ENCODE assay signal across 3 worm cellular contexts in the genomic region with DNA sequence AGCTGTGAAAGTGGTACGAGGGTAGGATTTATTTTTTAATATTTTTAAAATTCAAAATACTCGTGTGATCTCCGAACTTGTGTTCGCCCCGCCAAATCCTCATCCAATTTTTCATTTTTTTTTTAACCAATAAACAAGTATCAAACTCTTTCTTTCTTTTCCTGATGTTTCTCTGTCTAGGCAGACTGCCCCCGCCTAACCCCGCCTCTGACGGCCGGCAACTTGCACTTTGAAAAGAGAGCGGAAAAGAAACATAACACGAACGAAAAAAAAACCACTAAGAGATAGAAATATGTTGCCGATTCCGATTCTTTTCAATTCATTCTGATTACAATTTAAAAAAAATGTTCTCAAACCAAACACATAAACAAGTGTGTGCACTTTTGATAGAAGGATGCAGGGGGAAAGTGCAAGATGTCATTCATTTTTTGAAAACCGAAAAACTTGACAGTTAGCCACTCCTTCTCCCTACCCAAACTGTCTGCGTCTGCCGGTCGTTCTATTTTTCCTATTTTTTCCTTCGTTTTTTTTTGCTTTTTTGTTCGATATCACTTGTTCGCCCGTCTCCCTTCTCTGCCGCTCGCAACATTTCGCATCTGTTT.
A peak's percentile ranks its signal among the peaks of the same experiment; 100 is the strongest.
TF ChIP-seq lines count a peak whose summit lies in the region.

No protein-coding gene starts in this region.

TF ChIP-seq in whole organism, L1 larva, 84 proteins besides CTCF, POLR2A, EP300 and RAD21:
- TF ChIP-seq lin-14 (GFP tag; optimal IDR thresholded peaks at IDR 0.05; lab: Kevin White, UChicago) (peak; percentile 3), nhr-71 (tag; optimal IDR thresholded peaks at IDR 0.05; lab: Kevin White, UChicago) (no peak)

TF ChIP-seq in whole organism, L4 larva, 104 proteins besides CTCF, POLR2A, EP300 and RAD21:
- peak; percentile 44 for TF ChIP-seq hlh-11 (tag; optimal IDR thresholded peaks at IDR 0.05; lab: Kevin White, UChicago)
- peak; percentile 91 for TF ChIP-seq nhr-76 (tag; optimal IDR thresholded peaks at IDR 0.05; lab: Kevin White, UChicago)
- TF ChIP-seq egl-27 (tag; optimal IDR thresholded peaks at IDR 0.05; lab: Kevin White, UChicago), result no peak
- TF ChIP-seq nhr-48 (tag; optimal IDR thresholded peaks at IDR 0.05; lab: Kevin White, UChicago), result no peak
- TF ChIP-seq sdz-12 (GFP tag; optimal IDR thresholded peaks at IDR 0.05; lab: Kevin White, UChicago), result no peak
- no peak for TF ChIP-seq vab-7 (GFP tag; IDR thresholded peaks at IDR 0.05; lab: Robert Waterston, UW)
- TF ChIP-seq hlh-30 (tag; optimal IDR thresholded peaks at IDR 0.05; lab: Kevin White, UChicago; ENCODE audit: insufficient read depth), result no peak
- no peak for TF ChIP-seq lin-15B (tag; optimal IDR thresholded peaks at IDR 0.05; lab: Kevin White, UChicago)
- TF ChIP-seq unc-62 (GFP tag; optimal IDR thresholded peaks at IDR 0.05 in 1 of 2; lab: Kevin White, UChicago), result peak in 1 of 2 experiments; percentile 93
- no peak for TF ChIP-seq unc-62 (tag; optimal IDR thresholded peaks at IDR 0.05; lab: Kevin White, UChicago)
- 0 out of 2 replicates have a peak, but pooled peaks have one; percentile 22 for TF ChIP-seq tra-1 (GFP tag; IDR thresholded peaks at IDR 0.05; lab: Robert Waterston, UW)
- TF ChIP-seq daf-16 (GFP tag; optimal IDR thresholded peaks at IDR 0.05; lab: Kevin White, UChicago), result peak in 1 of 2 experiments; percentile 36
- TF ChIP-seq daf-16 (tag; optimal IDR thresholded peaks at IDR 0.05; lab: Kevin White, UChicago), result peak; percentile 43
- peak; percentile 43 for TF ChIP-seq nhr-28 (tag; optimal IDR thresholded peaks at IDR 0.05; lab: Kevin White, UChicago)
- peak; percentile 83 for TF ChIP-seq dmd-6 (GFP tag; IDR thresholded peaks at IDR 0.05; lab: Robert Waterston, UW)
- TF ChIP-seq dve-1 (tag; optimal IDR thresholded peaks at IDR 0.05; lab: Kevin White, UChicago; ENCODE audit: insufficient read depth), result peak; percentile 39
- no peak for TF ChIP-seq daf-19 (GFP tag; conservative IDR thresholded peaks at IDR 0.05; lab: Robert Waterston, UW)
TF ChIP-seq in whole organism, L4 larva: peak in this region for 8.

TF ChIP-seq in whole organism, young adult, 124 proteins besides CTCF, POLR2A, EP300 and RAD21:
- TF ChIP-seq Y95B8A.8 (GFP tag; IDR thresholded peaks at IDR 0.05; lab: Robert Waterston, UW), result no peak
- no peak for TF ChIP-seq xnd-1 (tag; optimal IDR thresholded peaks at IDR 0.05; lab: Kevin White, UChicago)
- TF ChIP-seq hlh-12 (tag; optimal IDR thresholded peaks at IDR 0.05; lab: Kevin White, UChicago), result no peak
- TF ChIP-seq lin-26 (GFP tag; IDR thresholded peaks at IDR 0.05; lab: Robert Waterston, UW), result no peak
- no peak; the same call in 1 of the 2 replicates for TF ChIP-seq B0336.3 (GFP tag; IDR thresholded peaks at IDR 0.05; lab: Robert Waterston, UW)
- no peak for TF ChIP-seq lsl-1 (GFP tag; optimal IDR thresholded peaks at IDR 0.05; lab: Kevin White, UChicago)
- peak; percentile 40; the same call in 1 of the 2 replicates for TF ChIP-seq dox-1 (GFP tag; IDR thresholded peaks at IDR 0.05; lab: Robert Waterston, UW)
- no peak for TF ChIP-seq dpff-1 (tag; optimal IDR thresholded peaks at IDR 0.05; lab: Kevin White, UChicago)
- TF ChIP-seq bed-2 (GFP tag; IDR thresholded peaks at IDR 0.05; lab: Robert Waterston, UW), result no peak
- peak; percentile 86 for TF ChIP-seq nhr-80 (tag; optimal IDR thresholded peaks at IDR 0.05; lab: Kevin White, UChicago)
- no peak for TF ChIP-seq Y67H2A.10 (GFP tag; conservative IDR thresholded peaks at IDR 0.05; lab: Robert Waterston, UW)
- TF ChIP-seq snpc-4 (GFP tag; optimal IDR thresholded peaks at IDR 0.05; lab: Kevin White, UChicago), result no peak
- peak in 2 of 4 experiments; percentile 5 to 18 for TF ChIP-seq snpc-4 (tag; optimal IDR thresholded peaks at IDR 0.05; lab: Kevin White, UChicago)
- TF ChIP-seq T26A5.8 (tag; optimal IDR thresholded peaks at IDR 0.05; lab: Kevin White, UChicago), result no peak
- TF ChIP-seq F37B4.10 (GFP tag; IDR thresholded peaks at IDR 0.05; lab: Robert Waterston, UW), result no peak
- TF ChIP-seq atf-7 (tag; optimal IDR thresholded peaks at IDR 0.05; lab: Kevin White, UChicago), result no peak
- TF ChIP-seq akir-1 (GFP tag; optimal IDR thresholded peaks at IDR 0.05; lab: Kevin White, UChicago), result no peak
- TF ChIP-seq pbrm-1 (GFP tag; IDR thresholded peaks at IDR 0.05; lab: Robert Waterston, UW), result no peak
- TF ChIP-seq cebp-1 (GFP tag; IDR thresholded peaks at IDR 0.05; lab: Robert Waterston, UW), result no peak
- TF ChIP-seq cebp-1 (tag; optimal IDR thresholded peaks at IDR 0.05; lab: Kevin White, UChicago), result peak; percentile 27
- no peak for TF ChIP-seq tbp1 (GFP tag; optimal IDR thresholded peaks at IDR 0.05; lab: Kevin White, UChicago)
- TF ChIP-seq ekl-4 (GFP tag; IDR thresholded peaks at IDR 0.05; lab: Robert Waterston, UW), result no peak
- peak; percentile 81 for TF ChIP-seq unc-62 (GFP tag; optimal IDR thresholded peaks at IDR 0.05; lab: Kevin White, UChicago)
- TF ChIP-seq F55B11.4 (tag; optimal IDR thresholded peaks at IDR 0.05; lab: Kevin White, UChicago; ENCODE audit: borderline replicate concordance, insufficient read depth), result no peak
- TF ChIP-seq lin-40 (tag; optimal IDR thresholded peaks at IDR 0.05; lab: Kevin White, UChicago), result peak; percentile 53
